Fruit fly (Drosophila melanogaster): ENCODE results near the gene CG12420.

CG12420 gene

dm6 chr3R:10263972-10264536 is 41.6 kb downstream of the CG12420 start, which contains the start of gene Nuak (continued):
- TF ChIP-seq net (GFP tag; optimal IDR thresholded peaks at IDR 0.05) (peak; percentile 78), CG34406 (GFP tag; optimal IDR thresholded peaks at IDR 0.05) (peak; percentile 67), pdm3 (GFP tag; optimal IDR thresholded peaks at IDR 0.05) (peak; percentile 91), CG6792 (GFP tag; optimal IDR thresholded peaks at IDR 0.05) (peak; percentile 81), Sox102F (GFP tag; optimal IDR thresholded peaks at IDR 0.05) (peak; percentile 77), CG11902 (GFP tag; optimal IDR thresholded peaks at IDR 0.05) (peak; percentile 89), CG3919 (GFP tag; optimal IDR thresholded peaks at IDR 0.05) (peak; percentile 93), Hr38 (GFP tag; optimal IDR thresholded peaks at IDR 0.05) (peak; percentile 62), Blimp-1 (GFP tag; optimal IDR thresholded peaks at IDR 0.05) (peak; percentile 11), svp (GFP tag) (peak; percentile 96), topi (GFP tag; optimal IDR thresholded peaks at IDR 0.05) (peak; percentile 90), fd85E (GFP tag; optimal IDR thresholded peaks at IDR 0.05) (peak; percentile 13), esn (GFP tag; optimal IDR thresholded peaks at IDR 0.05) (peak; percentile 87), CG8632 (GFP tag; optimal IDR thresholded peaks at IDR 0.05) (peak; percentile 60), fkh (GFP tag; optimal IDR thresholded peaks at IDR 0.05) (peak; percentile 63), lz (GFP tag; optimal IDR thresholded peaks at IDR 0.05) (peak; percentile 91), acj6 (GFP tag; optimal IDR thresholded peaks at IDR 0.05) (peak; percentile 84), CG4318 (GFP tag; optimal IDR thresholded peaks at IDR 0.05) (peak; percentile 69), cyc (GFP tag; optimal IDR thresholded peaks at IDR 0.05) (peak; percentile 93), CG3032 (tag; optimal IDR thresholded peaks at IDR 0.05) (peak; percentile 88), CG6163 (GFP tag; IDR thresholded peaks at IDR 0.05) (no peak), CG11294 (GFP tag; IDR thresholded peaks at IDR 0.05) (no peak), CG9139 (GFP tag; optimal IDR thresholded peaks at IDR 0.05) (peak; percentile 51), CG7368 (GFP tag; optimal IDR thresholded peaks at IDR 0.05) (peak; percentile 88), CG16779 (tag; optimal IDR thresholded peaks at IDR 0.05) (peak; percentile 56), fd59A (GFP tag; optimal IDR thresholded peaks at IDR 0.05) (peak; percentile 29), Hr4 (GFP tag; optimal IDR thresholded peaks at IDR 0.05) (peak; percentile 91)

- peak; percentile 9 for TF ChIP-seq vri (GFP tag; optimal IDR thresholded peaks at IDR 0.05)
- no peak for TF ChIP-seq CG11294 (GFP tag; IDR thresholded peaks at IDR 0.05)
- no peak for TF ChIP-seq dac (GFP tag; optimal IDR thresholded peaks at IDR 0.05)
- peak; percentile 59 for TF ChIP-seq Blimp-1 (GFP tag; optimal IDR thresholded peaks at IDR 0.05)
- peak; percentile 65 for TF ChIP-seq Eip78C (GFP tag)
- TF ChIP-seq fkh (GFP tag; optimal IDR thresholded peaks at IDR 0.05), result peak; percentile 63
These were observed 42.3 kb downstream of the CG12420 start for dm6 chr3R:10264601-10265421.

DNA sequence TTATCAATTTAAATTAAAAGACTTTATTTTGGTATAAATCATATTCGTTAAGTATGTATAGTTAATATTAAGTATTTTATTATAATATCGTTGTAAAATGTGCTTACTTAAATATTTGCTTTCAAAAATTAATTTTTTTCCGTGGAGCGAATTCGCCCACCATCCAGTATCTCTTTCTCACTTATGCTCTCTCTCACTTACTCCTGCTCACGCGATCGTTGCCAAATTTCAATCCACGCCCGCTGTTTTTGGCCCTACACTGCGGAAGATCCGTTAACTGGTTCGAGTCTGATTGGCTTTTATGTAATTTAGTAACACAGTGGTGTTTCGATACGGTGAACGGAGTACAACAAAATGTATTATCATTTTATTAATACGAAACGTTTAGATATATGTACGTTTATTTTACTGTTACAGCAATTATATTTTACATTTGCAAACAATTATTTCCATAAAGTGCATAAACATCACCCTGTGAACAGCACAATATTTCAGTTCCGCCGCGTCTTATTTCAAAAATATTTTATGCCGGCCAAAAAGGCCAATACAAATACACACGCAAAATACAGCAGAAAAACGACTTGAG is 43.1 kb downstream of the CG12420 start:
- TF ChIP-seq Ets21C (GFP tag; optimal IDR thresholded peaks at IDR 0.05) (peak; percentile 43), CG11762 (GFP tag; optimal IDR thresholded peaks at IDR 0.05; ENCODE audit: insufficient read depth) (peak; percentile 45), acj6 (GFP tag; optimal IDR thresholded peaks at IDR 0.05) (peak; percentile 76), CG3919 (GFP tag; optimal IDR thresholded peaks at IDR 0.05) (peak; percentile 68), OdsH (GFP tag; optimal IDR thresholded peaks at IDR 0.05) (peak; percentile 56), Sox102F (GFP tag; optimal IDR thresholded peaks at IDR 0.05) (peak; percentile 74), Eip75B (GFP tag; optimal IDR thresholded peaks at IDR 0.05) (peak; percentile 59), net (GFP tag; optimal IDR thresholded peaks at IDR 0.05) (peak; percentile 62), fkh (GFP tag; optimal IDR thresholded peaks at IDR 0.05) (no peak), Eip78C (GFP tag) (peak; percentile 90), Sox14 (GFP tag; optimal IDR thresholded peaks at IDR 0.05) (peak; percentile 57), salr (GFP tag; optimal IDR thresholded peaks at IDR 0.05) (peak in 1 of 2 experiments; percentile 24), lz (GFP tag; optimal IDR thresholded peaks at IDR 0.05) (peak; percentile 80), dsx (GFP tag; optimal IDR thresholded peaks at IDR 0.05; ENCODE audit: poor library complexity, severe bottlenecking) (peak; percentile 4), cyc (GFP tag; optimal IDR thresholded peaks at IDR 0.05) (peak; percentile 70), Hr38 (GFP tag; optimal IDR thresholded peaks at IDR 0.05) (no peak), CG3032 (tag; optimal IDR thresholded peaks at IDR 0.05) (no peak), CG6808 (GFP tag; optimal IDR thresholded peaks at IDR 0.05) (no peak), CG16779 (tag; optimal IDR thresholded peaks at IDR 0.05) (no peak), Sox15 (GFP tag; optimal IDR thresholded peaks at IDR 0.05) (peak; percentile 19), CG1621 (tag; optimal IDR thresholded peaks at IDR 0.05) (peak; percentile 15), esn (GFP tag; optimal IDR thresholded peaks at IDR 0.05) (peak; percentile 80), spab (GFP tag; optimal IDR thresholded peaks at IDR 0.05) (no peak), CG8119 (GFP tag; IDR thresholded peaks at IDR 0.05) (peak; percentile 79), achi (GFP tag; optimal IDR thresholded peaks at IDR 0.05) (peak; percentile 71), Hr4 (GFP tag; optimal IDR thresholded peaks at IDR 0.05) (peak; percentile 22)

Measured in whole organism, prepupa.